Worm (Caenorhabditis elegans): Measurements from ENCODE around the gene msa-1.

ce11 chrIV:9121545-9121944 is 33.2 kb downstream of the msa-1 start:
- TF ChIP-seq ceh-30 (tag; optimal IDR thresholded peaks at IDR 0.05) (no peak), eyg-1 (tag; optimal IDR thresholded peaks at IDR 0.05) (no peak), dmd-4 (tag; optimal IDR thresholded peaks at IDR 0.05; ENCODE audit: borderline replicate concordance) (no peak)
